Fruit fly (Drosophila melanogaster) whole organism, prepupa: ENCODE measurements around the gene sip3.
A peak's percentile ranks its signal among the peaks of the same experiment; 100 is the strongest.

Source experiments
- CG16779 ChIP-seq: fragments of 200-800 bp; sonication (Bioruptor generic); optimal IDR thresholded peaks from 3 replicates; lab custom pipeline; 2017; ENCODE audit warnings: missing biosample characterization, mild to moderate bottlenecking, missing genetic modification characterization
- CG6854 ChIP-seq: fragments of 200-800 bp; sonication (Bioruptor generic); optimal IDR thresholded peaks from 2 replicates; lab custom pipeline; 2017; ENCODE audit warnings: missing biosample characterization, mild to moderate bottlenecking, missing genetic modification characterization
- Eip75B ChIP-seq: fragments of 200-800 bp; sonication (Bioruptor generic); optimal IDR thresholded peaks from 3 replicates; lab custom pipeline; 2016; ENCODE audit warnings: missing biosample characterization, missing genetic modification characterization
- Gug ChIP-seq: fragments of 200-800 bp; sonication (Bioruptor generic); IDR thresholded peaks from 2 replicates; pipeline ENCODE4 v1.3.6; 2022; ENCODE audit warnings: missing biosample characterization, missing genetic modification characterization
- dsx ChIP-seq: fragments of 200-800 bp; optimal IDR thresholded peaks from 3 replicates; lab custom pipeline; 2019; ENCODE audit warnings: missing biosample characterization, mild to moderate bottlenecking, missing genetic modification characterization, moderate library complexity; ENCODE audit not compliant: poor library complexity, severe bottlenecking

- TF ChIP-seq CG6854, result no peak
- peak; percentile 50 for TF ChIP-seq CG16779
- no peak for TF ChIP-seq dsx
- peak; percentile 65 for TF ChIP-seq Gug (GFP tag; lab: Robert Waterston, UW)
- TF ChIP-seq Eip75B (GFP tag; lab: Kevin White, UChicago), result peak; percentile 35
Observed at dm6 chr3R:31768198-31768597, 3.8 kb upstream of the sip3 start.
